Worm (Caenorhabditis elegans) whole organism, young adult: ENCODE results near the gene M7.12.
A peak's percentile ranks its signal among the peaks of the same experiment; 100 is the strongest.

Source experiments
- B0035.1 ChIP-seq: sonication (generic microtip); optimal IDR thresholded peaks from 2 replicates; lab custom pipeline; 2016; ENCODE audit warnings: missing genetic modification characterization, mild to moderate bottlenecking, missing compliant biosample characterization, missing genotype, missing genetic modification reagents
- B0336.3 ChIP-seq: fragments of 200-800 bp; sonication (Bioruptor generic); IDR thresholded peaks from 2 replicates; pipeline ENCODE4 v1.3.6; 2022; ENCODE audit warnings: missing genetic modification characterization, missing compliant biosample characterization
- C06A6.2 ChIP-seq: fragments of 200-800 bp; sonication (Bioruptor generic); conservative IDR thresholded peaks from 2 replicates; pipeline ENCODE4 v1.3.6; 2022; ENCODE audit warnings: missing genetic modification characterization, missing compliant biosample characterization
- D2030.7 ChIP-seq: fragments of 200-800 bp; sonication (Bioruptor generic); IDR thresholded peaks from 2 replicates; pipeline ENCODE4 v1.3.6; 2022; ENCODE audit warnings: missing genetic modification reagents, missing genetic modification characterization, missing compliant biosample characterization
- F33H1.4 ChIP-seq: fragments of 200-800 bp; sonication (Bioruptor generic); IDR thresholded peaks from 2 replicates; pipeline ENCODE4 v1.3.6; 2022; ENCODE audit warnings: missing genetic modification reagents, missing genetic modification characterization, missing compliant biosample characterization
- F39B2.1 ChIP-seq: fragments of 200-800 bp; sonication (Bioruptor generic); IDR thresholded peaks from 2 replicates; pipeline ENCODE4 v1.3.6; 2022; ENCODE audit warnings: missing genetic modification reagents, missing genetic modification characterization, missing compliant biosample characterization
- F49E8.2 ChIP-seq: sonication (generic microtip); optimal IDR thresholded peaks from 3 replicates; lab custom pipeline; 2017; ENCODE audit warnings: missing genetic modification characterization, mild to moderate bottlenecking, missing compliant biosample characterization, antibody characterized with exemption, moderate library complexity; ENCODE audit not compliant: insufficient read depth
- F52B5.7 ChIP-seq: sonication (generic microtip); optimal IDR thresholded peaks from 2 replicates; lab custom pipeline; 2016; ENCODE audit warnings: mild to moderate bottlenecking, missing genetic modification characterization, missing compliant biosample characterization
- K11D2.4 ChIP-seq: fragments of 200-800 bp; sonication (Bioruptor generic); IDR thresholded peaks from 2 replicates; pipeline ENCODE4 v1.3.6; 2022; ENCODE audit warnings: missing genetic modification reagents, missing genetic modification characterization, missing compliant biosample characterization
- K12H6.12 ChIP-seq: fragments of 200-800 bp; sonication (Bioruptor generic); optimal IDR thresholded peaks from 2 replicates; lab custom pipeline; 2018; ENCODE audit warnings: mild to moderate bottlenecking, missing genetic modification characterization, missing compliant biosample characterization
- Y53F4B.3 ChIP-seq: fragments of 200-800 bp; sonication (Bioruptor generic); IDR thresholded peaks from 2 replicates; pipeline ENCODE4 v1.3.6; 2022; ENCODE audit warnings: missing genetic modification reagents, missing genetic modification characterization, missing compliant biosample characterization
- Y56A3A.18 ChIP-seq: fragments of 200-800 bp; sonication (Bioruptor generic); IDR thresholded peaks from 2 replicates; pipeline ENCODE4 v1.3.6; 2022; ENCODE audit warnings: missing genetic modification reagents, missing genetic modification characterization, missing compliant biosample characterization
- Y95B8A.8 ChIP-seq: fragments of 200-800 bp; sonication (Bioruptor generic); IDR thresholded peaks from 2 replicates; pipeline ENCODE4 v1.3.6; 2022; ENCODE audit warnings: missing genetic modification reagents, missing genetic modification characterization, missing compliant biosample characterization
- ZK185.1 ChIP-seq: sonication (generic microtip); optimal IDR thresholded peaks from 2 replicates; lab custom pipeline; 2016; ENCODE audit warnings: mild to moderate bottlenecking, missing genetic modification characterization, missing compliant biosample characterization; ENCODE audit not compliant: poor library complexity, severe bottlenecking
- aptf-3 ChIP-seq: fragments of 200-800 bp; sonication (Bioruptor generic); IDR thresholded peaks from 2 replicates; pipeline ENCODE4 v1.3.6; 2022; ENCODE audit warnings: missing genetic modification characterization, missing compliant biosample characterization
- attf-6 ChIP-seq: fragments of 200-800 bp; sonication (Bioruptor generic); IDR thresholded peaks from 2 replicates; pipeline ENCODE4 v1.3.6; 2022; ENCODE audit warnings: missing genetic modification reagents, missing genetic modification characterization, missing compliant biosample characterization
- bed-2 ChIP-seq: fragments of 200-800 bp; sonication (Bioruptor generic); IDR thresholded peaks from 2 replicates; pipeline ENCODE4 v1.3.6; 2022; ENCODE audit warnings: missing genetic modification reagents, missing genetic modification characterization, missing compliant biosample characterization
- ccch-3 ChIP-seq: fragments of 200-800 bp; sonication (Bioruptor generic); optimal IDR thresholded peaks from 2 replicates; lab custom pipeline; 2018; ENCODE audit warnings: mild to moderate bottlenecking, missing genetic modification characterization, missing compliant biosample characterization
- ceh-27 ChIP-seq: fragments of 200-800 bp; sonication (Bioruptor generic); optimal IDR thresholded peaks from 2 replicates; lab custom pipeline; 2018; ENCODE audit warnings: mild to moderate bottlenecking, missing genetic modification characterization, moderate library complexity, missing compliant biosample characterization
- ceh-58 ChIP-seq: fragments of 200-800 bp; sonication (Bioruptor generic); IDR thresholded peaks from 2 replicates; pipeline ENCODE4 v1.3.6; 2022; ENCODE audit warnings: missing genetic modification characterization, missing compliant biosample characterization
- ceh-79 ChIP-seq: sonication (generic microtip); optimal IDR thresholded peaks from 2 replicates; lab custom pipeline; 2017; ENCODE audit warnings: mild to moderate bottlenecking, missing genetic modification characterization, missing compliant biosample characterization
- chd-7 ChIP-seq: sonication (generic microtip); optimal IDR thresholded peaks from 2 replicates; lab custom pipeline; 2016; ENCODE audit warnings: mild to moderate bottlenecking, missing genetic modification characterization, moderate library complexity, missing compliant biosample characterization
- dpl-1 ChIP-seq: fragments of 150-350 bp; optimal IDR thresholded peaks from 2 replicates; lab custom pipeline; 2014; ENCODE audit warnings: missing biosample characterization, missing genetic modification reagents, missing genetic modification characterization
- ekl-4 ChIP-seq: fragments of 200-800 bp; sonication (Bioruptor generic); IDR thresholded peaks from 2 replicates; pipeline ENCODE4 v1.3.6; 2022; ENCODE audit warnings: missing genetic modification reagents, missing genetic modification characterization, missing compliant biosample characterization
- hmg-1.2 ChIP-seq: fragments of 200-800 bp; sonication (Bioruptor generic); IDR thresholded peaks from 2 replicates; pipeline ENCODE4 v1.3.6; 2022; ENCODE audit warnings: missing genetic modification reagents, missing genetic modification characterization, missing compliant biosample characterization
- hsf-1 ChIP-seq: fragments of 200-800 bp; sonication (Bioruptor generic); IDR thresholded peaks from 2 replicates; pipeline ENCODE4 v1.3.6; 2022; ENCODE audit warnings: missing genetic modification reagents, missing genetic modification characterization, missing compliant biosample characterization
- lag-1 ChIP-seq: fragments of 200-800 bp; sonication (Bioruptor generic); IDR thresholded peaks from 2 replicates; pipeline ENCODE4 v1.3.6; 2022; ENCODE audit warnings: missing genetic modification reagents, missing genetic modification characterization, missing compliant biosample characterization
- lin-54 ChIP-seq: fragments of 200-800 bp; sonication (Bioruptor generic); optimal IDR thresholded peaks from 2 replicates; lab custom pipeline; 2018; ENCODE audit warnings: mild to moderate bottlenecking, missing genetic modification characterization, missing compliant biosample characterization
- lsy-27 ChIP-seq: sonication (generic microtip); optimal IDR thresholded peaks from 2 replicates; lab custom pipeline; 2017; ENCODE audit warnings: missing genetic modification characterization, mild to moderate bottlenecking, missing compliant biosample characterization, antibody characterized with exemption, missing genotype, borderline replicate concordance; ENCODE audit not compliant: insufficient read depth
- madf-6 ChIP-seq: fragments of 200-800 bp; sonication (Bioruptor generic); IDR thresholded peaks from 2 replicates; pipeline ENCODE4 v1.3.6; 2022; ENCODE audit warnings: missing genetic modification reagents, missing genetic modification characterization, missing compliant biosample characterization
- mcd-1 ChIP-seq: fragments of 200-800 bp; sonication (Bioruptor generic); IDR thresholded peaks from 2 replicates; pipeline ENCODE4 v1.3.6; 2022; ENCODE audit warnings: missing genetic modification reagents, missing genetic modification characterization, missing compliant biosample characterization
- mel-28 ChIP-seq: sonication (generic microtip); optimal IDR thresholded peaks from 2 replicates; lab custom pipeline; 2016; ENCODE audit warnings: borderline replicate concordance, mild to moderate bottlenecking, missing genetic modification characterization, missing compliant biosample characterization
- mxl-1 ChIP-seq: sonication (generic microtip); optimal IDR thresholded peaks from 2 replicates; lab custom pipeline; 2016; ENCODE audit warnings: missing genetic modification characterization, missing compliant biosample characterization
- nfyb-1 ChIP-seq: fragments of 200-800 bp; sonication (Bioruptor generic); IDR thresholded peaks from 2 replicates; pipeline ENCODE4 v1.3.6; 2022; ENCODE audit warnings: missing genetic modification reagents, missing genetic modification characterization, missing compliant biosample characterization
- nhr-179 ChIP-seq: sonication (generic microtip); optimal IDR thresholded peaks from 2 replicates; lab custom pipeline; 2016; ENCODE audit warnings: mild to moderate bottlenecking, missing genetic modification characterization, missing compliant biosample characterization
- nhr-27 ChIP-seq: fragments of 200-800 bp; sonication (Bioruptor generic); optimal IDR thresholded peaks from 2 replicates; lab custom pipeline; 2018; ENCODE audit warnings: mild to moderate bottlenecking, missing genetic modification characterization, moderate library complexity, missing compliant biosample characterization
- nhr-90 ChIP-seq: sonication (generic microtip); optimal IDR thresholded peaks from 2 replicates; lab custom pipeline; 2016; ENCODE audit warnings: missing genotype, mild to moderate bottlenecking, missing genetic modification characterization, missing compliant biosample characterization
- pbrm-1 ChIP-seq: fragments of 200-800 bp; sonication (Bioruptor generic); IDR thresholded peaks from 2 replicates; pipeline ENCODE4 v1.3.6; 2022; ENCODE audit warnings: missing genetic modification reagents, missing genetic modification characterization, missing compliant biosample characterization
- repo-1 ChIP-seq: sonication (generic microtip); optimal IDR thresholded peaks from 2 replicates; lab custom pipeline; 2017; ENCODE audit warnings: mild to moderate bottlenecking, missing genetic modification characterization, missing compliant biosample characterization
- rpc-1 ChIP-seq, 2 experiments: fragments of 150-350 bp in 1 of 2; sonication (generic microtip) in 1 of 2; optimal IDR thresholded peaks; 2 replicates each; lab custom pipeline; 2014 to 2018; ENCODE audit warnings: missing biosample characterization in 1 of 2, missing genetic modification characterization in 1 of 2, missing genetic modification reagents in 1 of 2, missing genotype in 1 of 2
- snpc-1.3 ChIP-seq: sonication (generic microtip); optimal IDR thresholded peaks from 2 replicates; lab custom pipeline; 2017; ENCODE audit warnings: missing genetic modification characterization, mild to moderate bottlenecking, missing compliant biosample characterization, antibody characterized with exemption, moderate library complexity, missing genotype, missing genetic modification reagents; ENCODE audit not compliant: insufficient read depth
- snpc-4 ChIP-seq, 5 experiments: fragments of 150-350 bp in 1 of 5; sonication (generic microtip) in 4 of 5; optimal IDR thresholded peaks; 2 replicates each; lab custom pipeline; 2014 to 2018; ENCODE audit warnings: missing genetic modification characterization in 5 of 5, missing biosample characterization in 3 of 5, antibody characterized with exemption in 2 of 5, mild to moderate bottlenecking in 2 of 5, missing compliant biosample characterization in 2 of 5, missing genotype in 2 of 5, moderate library complexity in 2 of 5, missing genetic modification reagents in 1 of 5
- tbp1 ChIP-seq: fragments of 200-800 bp; sonication (Bioruptor generic); optimal IDR thresholded peaks from 2 replicates; lab custom pipeline; 2018; ENCODE audit warnings: mild to moderate bottlenecking, missing genetic modification characterization, missing compliant biosample characterization
- tlf-1 ChIP-seq: fragments of 200-800 bp; sonication (Bioruptor generic); optimal IDR thresholded peaks from 2 replicates; lab custom pipeline; 2018; ENCODE audit warnings: mild to moderate bottlenecking, missing genetic modification characterization, missing compliant biosample characterization
- ztf-18 ChIP-seq: sonication (generic microtip); optimal IDR thresholded peaks from 2 replicates; lab custom pipeline; 2016; ENCODE audit warnings: missing genotype, mild to moderate bottlenecking, missing genetic modification characterization, missing compliant biosample characterization
- ztf-25 ChIP-seq: fragments of 200-800 bp; sonication (Bioruptor generic); IDR thresholded peaks from 2 replicates; pipeline ENCODE4 v1.3.6; 2022; ENCODE audit warnings: missing genetic modification reagents, missing genetic modification characterization, missing compliant biosample characterization
- ztf-6 ChIP-seq: fragments of 200-800 bp; sonication (Bioruptor generic); IDR thresholded peaks from 2 replicates; pipeline ENCODE4 v1.3.6; 2022; ENCODE audit warnings: missing genetic modification reagents, missing genetic modification characterization, missing compliant biosample characterization

Gene M7.12

DNA sequence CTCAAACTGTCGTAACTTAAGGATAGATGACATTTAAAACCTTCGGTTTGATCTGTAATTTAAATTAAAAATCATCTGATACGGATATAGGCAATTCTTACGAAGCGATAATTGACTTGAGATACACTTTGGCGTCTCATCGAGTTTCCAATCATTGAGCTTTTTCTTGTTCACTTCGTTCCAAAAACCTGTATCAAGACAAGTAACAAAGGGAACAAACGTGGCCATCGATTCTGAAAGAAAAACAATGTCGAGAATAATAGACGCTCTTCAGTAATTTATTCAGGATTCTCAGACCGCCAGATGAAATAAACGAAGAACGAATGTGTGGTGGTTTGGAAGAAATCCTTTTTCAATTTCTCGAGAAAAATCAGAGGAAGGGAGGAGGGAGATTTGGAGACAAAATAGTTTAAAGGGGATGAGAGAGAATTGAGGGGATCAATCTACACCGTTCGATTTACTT lies 16.9 kb downstream of the M7.12 start, which contains the start of gene atg-7:
Gene atg-7, minus strand, starts transcription at position 233 of the 463 bp plus-strand sequence.
- TF ChIP-seq lag-1 (GFP tag; lab: Robert Waterston, UW) (no peak), nhr-90 (peak; percentile 7), K11D2.4 (GFP tag; lab: Robert Waterston, UW) (no peak), chd-7 (peak; percentile 43), bed-2 (GFP tag; lab: Robert Waterston, UW) (no peak), lsy-27 (tag; lab: Kevin White, UChicago) (no peak), nhr-27 (no peak), mxl-1 (no peak), ccch-3 (GFP tag; lab: Kevin White, UChicago) (no peak), B0336.3 (GFP tag; lab: Robert Waterston, UW) (peak; percentile 72), ekl-4 (GFP tag; lab: Robert Waterston, UW) (peak; percentile 78), ceh-58 (GFP tag; lab: Robert Waterston, UW) (no peak), snpc-4 (GFP tag; optimal IDR thresholded peaks at IDR 0.05; lab: Kevin White, UChicago) (no peak), snpc-4 (tag; optimal IDR thresholded peaks at IDR 0.05; lab: Kevin White, UChicago) (peak in 2 of 4 experiments; percentile 37 to 41), pbrm-1 (GFP tag; lab: Robert Waterston, UW) (no peak), repo-1 (peak; percentile 76), C06A6.2 (GFP tag; lab: Robert Waterston, UW) (no peak), snpc-1.3 (tag; lab: Kevin White, UChicago) (peak; percentile 1), F33H1.4 (GFP tag; lab: Robert Waterston, UW) (no peak), ceh-79 (tag; lab: Kevin White, UChicago) (no peak), mcd-1 (GFP tag; lab: Robert Waterston, UW) (no peak; the same call in 1 of the 2 replicates), D2030.7 (GFP tag; lab: Robert Waterston, UW) (no peak; the same call in 1 of the 2 replicates), Y95B8A.8 (GFP tag; lab: Robert Waterston, UW) (no peak), aptf-3 (no peak), nhr-179 (tag; lab: Kevin White, UChicago) (no peak), dpl-1 (GFP tag; lab: Kevin White, UChicago) (no peak), lin-54 (GFP tag; lab: Kevin White, UChicago) (peak; percentile 43), tlf-1 (GFP tag; lab: Kevin White, UChicago) (peak; percentile 70), rpc-1 (optimal IDR thresholded peaks at IDR 0.05; lab: Kevin White, UChicago) (no peak), rpc-1 (tag; optimal IDR thresholded peaks at IDR 0.05; lab: Kevin White, UChicago) (no peak), ztf-6 (GFP tag; lab: Robert Waterston, UW) (no peak), ZK185.1 (tag; lab: Kevin White, UChicago) (no peak), B0035.1 (tag; lab: Kevin White, UChicago) (no peak), ceh-27 (GFP tag; lab: Kevin White, UChicago) (peak; percentile 36), hmg-1.2 (peak; percentile 34; the same call in 1 of the 2 replicates), F39B2.1 (GFP tag; lab: Robert Waterston, UW) (no peak), ztf-18 (tag; lab: Kevin White, UChicago) (no peak), madf-6 (GFP tag; lab: Robert Waterston, UW) (peak; percentile 39), hsf-1 (0 out of 2 replicates have a peak, but pooled peaks have one; percentile 58), nfyb-1 (peak; percentile 63; the same call in 1 of the 2 replicates), Y56A3A.18 (0 out of 2 replicates have a peak, but pooled peaks have one; percentile 18), tbp1 (GFP tag; lab: Kevin White, UChicago) (no peak), ztf-25 (GFP tag; lab: Robert Waterston, UW) (no peak), F52B5.7 (no peak), attf-6 (peak; percentile 76; the same call in 1 of the 2 replicates), K12H6.12 (tag; lab: Kevin White, UChicago) (no peak), mel-28 (tag; lab: Kevin White, UChicago) (no peak), Y53F4B.3 (GFP tag; lab: Robert Waterston, UW) (no peak), F49E8.2 (tag; lab: Kevin White, UChicago) (peak; percentile 80)
